Fruit fly (Drosophila melanogaster) whole organism, embryonic: ENCODE measurements around the gene Pcmt.

Experiments
- Antp ChIP-seq: fragments of 200-800 bp; sonication (Bioruptor generic); optimal IDR thresholded peaks from 3 replicates; lab custom pipeline; 2016; ENCODE audit warnings: missing biosample characterization, missing genetic modification characterization
- Blimp-1 ChIP-seq: fragments of 200-800 bp; sonication (Bioruptor generic); optimal IDR thresholded peaks from 3 replicates; lab custom pipeline; 2018; ENCODE audit warnings: missing biosample characterization, missing genetic modification characterization, mild to moderate bottlenecking, moderate library complexity, missing genetic modification reagents
- CG1024 ChIP-seq: fragments of 200-800 bp; sonication (Bioruptor generic); IDR thresholded peaks from 2 replicates; pipeline ENCODE4 v1.3.6; 2022; ENCODE audit warnings: missing biosample characterization, missing genetic modification characterization
- CG10543 ChIP-seq: fragments of 200-800 bp; sonication (Bioruptor generic); optimal IDR thresholded peaks from 3 replicates; lab custom pipeline; 2017; ENCODE audit warnings: missing biosample characterization, mild to moderate bottlenecking, missing genetic modification characterization, moderate library complexity
- CG11093 ChIP-seq: fragments of 200-800 bp; sonication (Bioruptor generic); IDR thresholded peaks from 3 replicates; pipeline ENCODE4 v1.3.6; 2022; ENCODE audit warnings: missing biosample characterization, missing genetic modification characterization
- CG1233 ChIP-seq: fragments of 200-800 bp; sonication (Bioruptor generic); optimal IDR thresholded peaks from 4 replicates; lab custom pipeline; 2018; ENCODE audit warnings: missing biosample characterization, mild to moderate bottlenecking, missing genetic modification characterization
- CG13775 ChIP-seq: fragments of 200-800 bp; sonication (Bioruptor generic); optimal IDR thresholded peaks from 3 replicates; lab custom pipeline; 2017; ENCODE audit warnings: missing biosample characterization, mild to moderate bottlenecking, missing genetic modification characterization
- CG14441 ChIP-seq: fragments of 200-800 bp; sonication (Bioruptor generic); IDR thresholded peaks from 2 replicates; pipeline ENCODE4 v1.3.6; 2022; ENCODE audit warnings: missing biosample characterization, missing genetic modification characterization
- CG14710 ChIP-seq: fragments of 200-800 bp; sonication (Bioruptor generic); optimal IDR thresholded peaks from 3 replicates; lab custom pipeline; 2019; ENCODE audit warnings: missing biosample characterization, mild to moderate bottlenecking, missing genetic modification characterization, moderate library complexity
- CG14860 ChIP-seq: fragments of 200-800 bp; sonication (Bioruptor generic); IDR thresholded peaks from 3 replicates; pipeline ENCODE4 v1.3.6; 2022; ENCODE audit warnings: missing biosample characterization, missing genetic modification characterization; ENCODE audit not compliant: partially characterized antibody
- CG15269 ChIP-seq: fragments of 200-800 bp; sonication (Bioruptor generic); optimal IDR thresholded peaks from 2 replicates; lab custom pipeline; 2018; ENCODE audit warnings: missing biosample characterization, mild to moderate bottlenecking, missing genetic modification characterization, moderate library complexity
- CG17802 ChIP-seq: fragments of 200-800 bp; sonication (Bioruptor generic); optimal IDR thresholded peaks from 2 replicates; lab custom pipeline; 2018; ENCODE audit warnings: missing biosample characterization, mild to moderate bottlenecking, missing genetic modification characterization, moderate library complexity
- CG18764 ChIP-seq: fragments of 200-800 bp; sonication (Bioruptor generic); optimal IDR thresholded peaks from 3 replicates; lab custom pipeline; 2016; ENCODE audit warnings: missing biosample characterization, missing genetic modification characterization
- CG2120 ChIP-seq: fragments of 200-800 bp; sonication (Bioruptor generic); optimal IDR thresholded peaks from 3 replicates; lab custom pipeline; 2016; ENCODE audit warnings: missing biosample characterization, missing genetic modification characterization
- CG2712 ChIP-seq: fragments of 200-800 bp; optimal IDR thresholded peaks from 3 replicates; lab custom pipeline; 2019; ENCODE audit warnings: missing biosample characterization, mild to moderate bottlenecking, missing genetic modification characterization, moderate library complexity
- CG30020 ChIP-seq: fragments of 200-800 bp; optimal IDR thresholded peaks from 2 replicates; lab custom pipeline; 2019; ENCODE audit warnings: missing biosample characterization, mild to moderate bottlenecking, missing genetic modification characterization, moderate library complexity
- CG32532 ChIP-seq: fragments of 200-800 bp; sonication (Bioruptor generic); IDR thresholded peaks from 2 replicates; pipeline ENCODE4 v1.3.6; 2022; ENCODE audit warnings: missing biosample characterization, missing genetic modification characterization
- CG33557 ChIP-seq: fragments of 200-800 bp; sonication (Bioruptor generic); optimal IDR thresholded peaks from 2 replicates; lab custom pipeline; 2019; ENCODE audit warnings: missing biosample characterization, mild to moderate bottlenecking, missing genetic modification characterization, moderate library complexity
- CG34224 ChIP-seq: fragments of 200-800 bp; sonication (Bioruptor generic); IDR thresholded peaks from 3 replicates; pipeline ENCODE4 v1.3.6; 2022; ENCODE audit warnings: missing biosample characterization, missing genetic modification characterization; ENCODE audit not compliant: partially characterized antibody
- CG4854 ChIP-seq: fragments of 200-800 bp; sonication (Bioruptor generic); optimal IDR thresholded peaks from 2 replicates; lab custom pipeline; 2016; ENCODE audit warnings: missing biosample characterization, missing genetic modification characterization, inconsistent platforms
- CG6254 ChIP-seq: fragments of 200-800 bp; sonication (Bioruptor generic); optimal IDR thresholded peaks from 3 replicates; lab custom pipeline; 2017; ENCODE audit warnings: mild to moderate bottlenecking, missing biosample characterization, missing genetic modification reagents, missing genetic modification characterization
- CG7271 ChIP-seq: fragments of 200-800 bp; sonication (Bioruptor generic); optimal IDR thresholded peaks from 2 replicates; lab custom pipeline; 2018; ENCODE audit warnings: missing biosample characterization, mild to moderate bottlenecking, missing genetic modification characterization, moderate library complexity
- CG7556 ChIP-seq: fragments of 200-800 bp; sonication (Bioruptor generic); optimal IDR thresholded peaks from 2 replicates; lab custom pipeline; 2017; ENCODE audit warnings: missing biosample characterization, mild to moderate bottlenecking, missing genetic modification characterization
- CG8765 ChIP-seq: fragments of 200-800 bp; sonication (Bioruptor generic); IDR thresholded peaks from 2 replicates; pipeline ENCODE4 v1.3.6; 2022; ENCODE audit warnings: missing biosample characterization, missing genetic modification characterization
- CG9797 ChIP-seq: fragments of 200-800 bp; sonication (Bioruptor generic); optimal IDR thresholded peaks from 3 replicates; lab custom pipeline; 2018; ENCODE audit warnings: missing biosample characterization, mild to moderate bottlenecking, missing genetic modification characterization
- CG9932 ChIP-seq: fragments of 200-800 bp; sonication (Bioruptor generic); IDR thresholded peaks from 2 replicates; pipeline ENCODE4 v1.3.6; 2022; ENCODE audit warnings: missing biosample characterization, missing genetic modification characterization
- Ets97D ChIP-seq: fragments of 200-800 bp; sonication (Bioruptor generic); optimal IDR thresholded peaks from 3 replicates; lab custom pipeline; 2016; ENCODE audit warnings: missing biosample characterization, missing genetic modification characterization
- HLH4C ChIP-seq: fragments of 200-800 bp; sonication (Bioruptor generic); IDR thresholded peaks from 3 replicates; pipeline ENCODE4 v1.3.6; 2022; ENCODE audit warnings: missing biosample characterization, missing genetic modification characterization; ENCODE audit not compliant: partially characterized antibody
- HmgD ChIP-seq: fragments of 200-800 bp; sonication (Bioruptor generic); optimal IDR thresholded peaks from 3 replicates; lab custom pipeline; 2016; ENCODE audit warnings: missing biosample characterization, missing genetic modification characterization
- HmgZ ChIP-seq: fragments of 200-800 bp; sonication (Bioruptor generic); optimal IDR thresholded peaks from 2 replicates; lab custom pipeline; 2018; ENCODE audit warnings: missing biosample characterization, mild to moderate bottlenecking, missing genetic modification characterization
- Sry-δ ChIP-seq: fragments of 200-800 bp; sonication (Bioruptor generic); optimal IDR thresholded peaks from 2 replicates; lab custom pipeline; 2016; ENCODE audit warnings: missing biosample characterization, missing genetic modification characterization
- Xbp1 ChIP-seq: fragments of 200-800 bp; sonication (Bioruptor generic); optimal IDR thresholded peaks from 3 replicates; lab custom pipeline; 2016; ENCODE audit warnings: missing biosample characterization, mild to moderate bottlenecking, missing genetic modification characterization
- al ChIP-seq: fragments of 200-800 bp; sonication (Bioruptor generic); IDR thresholded peaks from 2 replicates; pipeline ENCODE4 v1.3.6; 2022; ENCODE audit warnings: missing biosample characterization, missing genetic modification characterization
- chinmo ChIP-seq: fragments of 200-800 bp; sonication (Bioruptor generic); IDR thresholded peaks from 4 replicates; pipeline ENCODE4 v1.3.6; 2022; ENCODE audit warnings: missing biosample characterization, missing genetic modification characterization; ENCODE audit not compliant: partially characterized antibody
- da ChIP-seq: fragments of 200-800 bp; sonication (Bioruptor generic); optimal IDR thresholded peaks from 2 replicates; lab custom pipeline; 2016; ENCODE audit warnings: missing biosample characterization, missing genetic modification characterization
- dan ChIP-seq: fragments of 200-800 bp; sonication (Bioruptor generic); IDR thresholded peaks from 2 replicates; pipeline ENCODE4 v1.3.6; 2022; ENCODE audit warnings: missing biosample characterization, missing genetic modification characterization
- dm ChIP-seq: fragments of 200-800 bp; sonication (Bioruptor generic); optimal IDR thresholded peaks from 3 replicates; lab custom pipeline; 2016; ENCODE audit warnings: missing biosample characterization, missing genetic modification characterization
- eyg ChIP-seq: fragments of 200-800 bp; sonication (Bioruptor generic); optimal IDR thresholded peaks from 3 replicates; lab custom pipeline; 2016; ENCODE audit warnings: missing biosample characterization, missing genetic modification characterization
- gcm ChIP-seq: fragments of 200-800 bp; sonication (Bioruptor generic); optimal IDR thresholded peaks from 2 replicates; lab custom pipeline; 2019; ENCODE audit warnings: missing biosample characterization, mild to moderate bottlenecking, missing genetic modification characterization, moderate library complexity
- gsb ChIP-seq: fragments of 200-800 bp; sonication (Bioruptor generic); IDR thresholded peaks from 2 replicates; pipeline ENCODE4 v1.3.6; 2022; ENCODE audit warnings: missing biosample characterization, missing genetic modification characterization
- hb ChIP-seq: fragments of 200-800 bp; sonication (Bioruptor generic); IDR thresholded peaks from 3 replicates; pipeline ENCODE4 v1.3.6; 2022; ENCODE audit warnings: missing biosample characterization, missing genetic modification characterization; ENCODE audit not compliant: partially characterized antibody
- jumu ChIP-seq: fragments of 200-800 bp; sonication (Bioruptor generic); optimal IDR thresholded peaks from 3 replicates; lab custom pipeline; 2016; ENCODE audit warnings: missing biosample characterization, missing genetic modification characterization
- kay ChIP-seq: fragments of 200-800 bp; sonication (Bioruptor generic); optimal IDR thresholded peaks from 2 replicates; lab custom pipeline; 2016; ENCODE audit warnings: missing biosample characterization, missing genetic modification characterization
- lbe ChIP-seq: fragments of 200-800 bp; sonication (Bioruptor generic); optimal IDR thresholded peaks from 2 replicates; lab custom pipeline; 2016; ENCODE audit warnings: missing biosample characterization, mild to moderate bottlenecking, missing genetic modification characterization
- lilli ChIP-seq: fragments of 200-800 bp; sonication (Bioruptor generic); optimal IDR thresholded peaks from 3 replicates; lab custom pipeline; 2016; ENCODE audit warnings: missing biosample characterization, missing genetic modification characterization
- sd ChIP-seq: fragments of 200-800 bp; sonication (Bioruptor generic); optimal IDR thresholded peaks from 3 replicates; lab custom pipeline; 2018; ENCODE audit warnings: missing biosample characterization, mild to moderate bottlenecking, missing genetic modification characterization, moderate library complexity
- tll ChIP-seq, 2 experiments: fragments of 200-800 bp in 1 of 2; fragments of >200 bp in 1 of 2; sonication (Bioruptor generic) in 1 of 2; optimal IDR thresholded peaks; 2 replicates each; lab custom pipeline; 2017 to 2019; ENCODE audit warnings: missing biosample characterization in 2 of 2, missing genetic modification characterization in 2 of 2, mild to moderate bottlenecking in 1 of 2, moderate library complexity in 1 of 2
- trem ChIP-seq: fragments of 200-800 bp; optimal IDR thresholded peaks from 3 replicates; lab custom pipeline; 2019; ENCODE audit warnings: missing biosample characterization, mild to moderate bottlenecking, missing genetic modification characterization, moderate library complexity
- vvl ChIP-seq: fragments of 200-800 bp; sonication (Bioruptor generic); IDR thresholded peaks from 2 replicates; pipeline ENCODE4 v1.3.6; 2022; ENCODE audit warnings: missing biosample characterization, missing genetic modification characterization
- zf30C ChIP-seq: fragments of 200-800 bp; sonication (Bioruptor generic); optimal IDR thresholded peaks from 3 replicates; lab custom pipeline; 2018; ENCODE audit warnings: missing biosample characterization, mild to moderate bottlenecking, missing genetic modification characterization

Pcmt gene

DNA sequence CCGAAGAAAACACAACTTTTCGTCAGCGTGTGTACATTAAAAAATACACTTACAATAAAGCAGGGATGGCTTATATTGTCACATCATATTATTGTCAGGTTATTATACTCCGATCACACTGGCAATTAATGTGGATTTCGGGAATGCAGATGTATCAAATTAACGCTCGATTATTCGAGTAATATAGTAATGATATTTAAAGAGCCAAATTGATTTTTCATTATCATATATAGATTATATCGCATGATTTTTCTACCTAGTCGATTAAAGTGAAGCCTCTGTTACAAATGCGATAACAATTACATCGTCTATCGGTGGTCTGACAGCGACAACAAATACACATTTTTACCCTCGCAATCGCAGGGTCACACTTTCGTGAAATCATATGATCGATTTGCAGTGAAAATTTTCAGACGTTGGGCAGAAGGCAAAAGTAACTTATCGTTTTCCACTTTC lies 37.3 kb upstream of the Pcmt start, which contains the start of the genes noi and Vha26 (continued):
- TF ChIP-seq CG17802 (tag; lab: Kevin White, UChicago) = peak; percentile 94
- TF ChIP-seq lilli (GFP tag; lab: Kevin White, UChicago) = peak; percentile 54
- TF ChIP-seq CG30020 (tag; lab: Kevin White, UChicago) = peak; percentile 97
- peak; percentile 61; the same call in 1 of the 2 replicates for TF ChIP-seq CG9932 (GFP tag; lab: Robert Waterston, UW)
- no peak for TF ChIP-seq HmgD
- TF ChIP-seq CG9797 (GFP tag; lab: Kevin White, UChicago) = peak; percentile 86
- peak; percentile 99 for TF ChIP-seq CG14710 (tag; lab: Kevin White, UChicago)
- no peak for TF ChIP-seq CG7556 (GFP tag; lab: Kevin White, UChicago)
- peak; percentile 74 for TF ChIP-seq CG2712 (tag; lab: Kevin White, UChicago)
- no peak for TF ChIP-seq dan
- TF ChIP-seq CG32532 (GFP tag; lab: Robert Waterston, UW) = peak; percentile 64; the same call in 1 of the 2 replicates
- peak; percentile 74 for TF ChIP-seq CG1024 (GFP tag; lab: Robert Waterston, UW)
- no peak for TF ChIP-seq kay (GFP tag; lab: Kevin White, UChicago)
- peak; percentile 18; the same call in 1 of the 2 replicates for TF ChIP-seq vvl (GFP tag; lab: Robert Waterston, UW)
- TF ChIP-seq da = peak; percentile 8
- peak; percentile 29 for TF ChIP-seq CG18764 (GFP tag; lab: Kevin White, UChicago)
- TF ChIP-seq zf30C (GFP tag; lab: Kevin White, UChicago) = peak; percentile 54
- no peak for TF ChIP-seq lbe (GFP tag; lab: Kevin White, UChicago)
- peak; percentile 69 for TF ChIP-seq HLH4C (GFP tag; lab: Robert Waterston, UW)
- TF ChIP-seq CG34224 (GFP tag; lab: Robert Waterston, UW) = peak; percentile 47; the same call in 2 of the 3 replicates
- peak; percentile 70 for TF ChIP-seq CG2120
- TF ChIP-seq tll (GFP tag; optimal IDR thresholded peaks at IDR 0.05; lab: Kevin White, UChicago) = peak in 1 of 2 experiments; percentile 33
- no peak for TF ChIP-seq CG15269 (tag; lab: Kevin White, UChicago)
- no peak for TF ChIP-seq al (GFP tag; lab: Robert Waterston, UW)
- no peak for TF ChIP-seq gsb (GFP tag; lab: Robert Waterston, UW)
- TF ChIP-seq CG10543 (GFP tag; lab: Kevin White, UChicago) = peak; percentile 44
- no peak for TF ChIP-seq CG11093
- TF ChIP-seq jumu (GFP tag; lab: Kevin White, UChicago) = peak; percentile 6
- peak; percentile 59; the same call in 1 of the 3 replicates for TF ChIP-seq hb (GFP tag; lab: Robert Waterston, UW)
- peak; percentile 16 for TF ChIP-seq dm (GFP tag; lab: Kevin White, UChicago)
- TF ChIP-seq Ets97D (GFP tag; lab: Kevin White, UChicago) = peak; percentile 77
- TF ChIP-seq trem (tag; lab: Kevin White, UChicago) = peak; percentile 91
- no peak for TF ChIP-seq CG4854 (GFP tag; lab: Kevin White, UChicago)
- 0 out of 2 replicates have a peak, but pooled peaks have one; percentile 25 for TF ChIP-seq CG8765 (GFP tag; lab: Robert Waterston, UW)
- peak; percentile 74 for TF ChIP-seq Sry-δ (GFP tag; lab: Kevin White, UChicago)
- no peak for TF ChIP-seq gcm (GFP tag; lab: Kevin White, UChicago)
- no peak for TF ChIP-seq CG14441 (GFP tag; lab: Robert Waterston, UW)
- no peak for TF ChIP-seq Antp (GFP tag; lab: Kevin White, UChicago)
- peak; percentile 49 for TF ChIP-seq CG13775
- TF ChIP-seq CG14860 (GFP tag; lab: Robert Waterston, UW) = peak; percentile 36; the same call in 1 of the 3 replicates
- no peak for TF ChIP-seq eyg (GFP tag; lab: Kevin White, UChicago)
- TF ChIP-seq CG33557 (GFP tag; lab: Kevin White, UChicago) = no peak
- TF ChIP-seq chinmo (GFP tag; lab: Robert Waterston, UW) = 0 out of 4 replicates have a peak, but pooled peaks have one; percentile 60
- peak; percentile 38 for TF ChIP-seq Xbp1
- peak; percentile 87 for TF ChIP-seq HmgZ (tag; lab: Kevin White, UChicago)
- no peak for TF ChIP-seq sd
- TF ChIP-seq Blimp-1 (GFP tag; lab: Kevin White, UChicago) = no peak
- no peak for TF ChIP-seq CG7271
- TF ChIP-seq CG6254 = no peak
- TF ChIP-seq CG1233 (GFP tag; lab: Kevin White, UChicago) = no peak
